Worm (Caenorhabditis elegans): ENCODE data around the gene set-19.

Gene set-19

DNA sequence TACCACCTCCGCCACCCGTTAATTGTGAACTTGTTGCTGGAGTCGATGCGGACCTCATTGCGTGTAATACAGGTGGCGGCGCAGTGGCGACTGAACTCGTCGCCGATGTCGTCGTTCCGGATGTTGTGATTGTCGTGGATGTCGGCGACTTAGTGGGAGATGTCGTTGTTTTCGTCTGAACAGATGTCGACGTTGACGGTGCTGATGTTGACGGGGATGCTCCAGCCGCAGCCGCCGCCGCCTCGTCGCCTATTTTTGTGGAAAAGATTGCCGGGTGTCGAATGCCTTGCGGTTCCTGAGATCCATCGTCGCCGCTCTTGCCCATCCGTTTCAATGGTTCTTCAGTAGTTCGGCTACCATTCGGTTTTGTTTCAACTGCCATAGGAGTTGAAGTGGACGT, 40.9 kb upstream of the set-19 start:
- TF ChIP-seq nhr-21 (tag; optimal IDR thresholded peaks at IDR 0.05) = no peak
- TF ChIP-seq crh-2 (tag; optimal IDR thresholded peaks at IDR 0.05) = no peak
- TF ChIP-seq sma-3 (GFP tag; optimal IDR thresholded peaks at IDR 0.05) = no peak

DNA sequence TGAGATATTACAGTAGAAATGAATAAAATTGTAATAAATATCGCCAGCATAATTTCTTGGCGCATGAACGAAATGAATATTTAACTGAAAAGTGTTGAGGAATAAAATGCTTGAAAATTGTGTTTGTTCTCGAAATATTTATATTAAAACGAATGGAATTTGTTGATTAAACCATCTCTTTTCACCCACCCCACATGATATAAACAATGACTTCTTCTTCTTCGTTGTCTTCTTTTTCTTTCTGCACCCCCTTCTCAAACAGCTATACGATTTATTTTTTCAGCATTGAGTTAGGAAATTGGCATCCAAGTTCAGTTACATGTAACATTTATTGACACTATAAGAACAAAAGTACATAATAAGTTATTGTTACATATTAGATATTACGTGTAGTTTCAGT, 40.1 kb upstream of the set-19 start, which contains the start of gene C41G11.1:
C41G11.1 (minus strand) TSS at position 101 of the 400 bp plus-strand sequence.
- TF ChIP-seq F13H6.1 (tag; optimal IDR thresholded peaks at IDR 0.05) = no peak
- peak; percentile 17 for TF ChIP-seq unc-55 (GFP tag; optimal IDR thresholded peaks at IDR 0.05)

DNA sequence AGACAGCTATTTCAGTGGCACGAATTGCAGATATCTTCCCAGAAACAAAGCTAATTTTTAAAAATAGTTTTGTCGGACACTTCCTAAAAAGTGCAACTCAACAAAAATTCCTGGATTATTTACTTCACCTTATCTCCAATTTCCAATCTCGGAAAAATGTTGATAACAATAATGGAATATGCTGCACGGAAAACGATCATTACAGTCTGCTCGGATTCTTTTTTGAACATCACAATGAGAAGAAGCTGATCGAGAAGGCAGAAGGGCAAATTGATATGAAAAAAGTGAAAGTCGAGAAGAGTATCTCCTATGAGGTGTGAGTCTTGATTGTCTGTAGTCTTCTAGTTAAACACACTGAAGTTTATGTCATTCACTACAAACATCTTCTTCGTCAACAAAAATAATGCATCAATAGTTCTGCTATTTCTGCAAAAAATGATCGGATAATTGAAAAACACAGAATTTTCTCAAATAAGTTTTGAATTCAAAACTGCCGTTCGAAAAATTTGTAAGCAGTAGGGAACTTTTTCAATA, 35.9 kb upstream of the set-19 start:
- TF ChIP-seq nhr-6 (tag; optimal IDR thresholded peaks at IDR 0.05) = no peak
- TF ChIP-seq fos-1 (tag; optimal IDR thresholded peaks at IDR 0.05) = peak; percentile 15

DNA sequence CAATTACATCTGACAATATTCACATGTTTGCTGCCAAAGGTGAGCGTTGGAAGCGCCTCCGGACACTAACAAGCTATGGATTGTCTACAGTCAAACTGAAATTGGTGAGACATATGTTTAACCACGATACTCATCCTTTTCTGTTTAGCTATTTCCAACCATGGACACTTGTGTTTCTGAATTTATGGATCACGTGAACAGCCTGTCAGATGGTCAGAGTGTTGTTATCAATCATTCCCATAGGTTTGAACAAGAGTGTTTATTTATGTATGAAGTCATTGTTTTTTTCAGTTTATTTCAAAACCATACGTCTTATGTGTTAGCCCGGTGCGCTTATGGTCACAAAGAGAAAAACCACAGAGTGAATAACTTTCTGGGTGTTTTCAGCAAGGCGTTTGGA, 35.3 kb upstream of the set-19 start:
- TF ChIP-seq sma-9 (GFP tag; optimal IDR thresholded peaks at IDR 0.05) (peak; percentile 31), sma-9 (tag; optimal IDR thresholded peaks at IDR 0.05) (no peak), nhr-23 (tag; optimal IDR thresholded peaks at IDR 0.05) (no peak)

DNA sequence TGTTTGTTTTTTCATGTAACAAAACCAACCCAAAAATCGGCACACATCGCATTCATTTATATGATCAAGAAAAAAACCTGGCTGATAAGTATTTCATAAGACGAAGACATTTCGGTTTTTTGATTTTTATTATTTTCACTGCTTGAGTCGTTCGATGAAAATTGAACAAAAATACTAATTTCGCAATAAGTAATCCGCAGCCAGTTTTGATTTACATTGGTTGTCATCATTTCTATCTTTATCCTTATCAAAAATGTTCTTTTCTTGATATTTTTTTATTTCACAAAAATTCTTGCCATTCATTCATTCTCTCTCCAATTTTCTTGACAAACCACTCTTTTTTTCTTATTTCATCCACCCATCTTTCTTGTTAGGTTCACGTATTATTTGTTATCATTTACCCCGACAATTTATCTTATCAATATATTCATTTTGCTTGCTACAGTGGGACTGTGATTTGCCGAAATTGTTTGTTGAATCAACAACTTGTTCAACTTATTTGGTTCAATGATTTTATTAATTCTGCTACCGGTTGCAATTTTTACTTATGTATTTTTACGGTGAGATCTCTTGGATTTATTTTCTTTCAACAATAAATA, 34.2 kb upstream of the set-19 start, which contains the start of gene cyp-43A1:
cyp-43A1 (plus strand) TSS at position 446 of the 599 bp plus-strand sequence.
- peak; percentile 7 for TF ChIP-seq sma-9 (GFP tag; optimal IDR thresholded peaks at IDR 0.05)
- TF ChIP-seq sma-9 (tag; optimal IDR thresholded peaks at IDR 0.05) = no peak
- TF ChIP-seq crh-2 (tag; optimal IDR thresholded peaks at IDR 0.05) = peak; percentile 38
- no peak for TF ChIP-seq egl-27 (tag; optimal IDR thresholded peaks at IDR 0.05)
- peak; percentile 23 for TF ChIP-seq skn-1 (tag; optimal IDR thresholded peaks at IDR 0.05)
- TF ChIP-seq F13H6.1 (tag; optimal IDR thresholded peaks at IDR 0.05) = no peak
- no peak for TF ChIP-seq nhr-77 (tag; optimal IDR thresholded peaks at IDR 0.05)
- TF ChIP-seq fos-1 (tag; optimal IDR thresholded peaks at IDR 0.05) = peak; percentile 38

DNA sequence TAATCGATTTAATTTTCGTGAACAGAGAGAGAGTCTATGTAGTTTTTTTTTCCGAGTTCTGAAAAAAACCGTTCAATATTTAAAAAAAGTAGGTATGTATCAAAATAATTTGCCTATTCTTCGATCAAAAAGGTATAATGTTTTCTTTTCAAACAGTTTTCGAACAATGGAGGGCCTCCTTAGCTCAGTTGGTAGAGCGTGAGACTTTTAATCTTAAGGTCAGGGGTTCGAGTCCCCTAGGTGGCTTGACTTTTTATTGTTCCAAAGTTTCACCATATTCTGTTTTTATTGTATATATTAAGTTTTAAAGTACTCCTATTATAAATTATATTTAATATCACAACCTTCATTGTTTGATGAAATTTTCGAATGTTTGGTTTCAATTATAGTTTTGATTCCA, 33.5 kb upstream of the set-19 start:
- TF ChIP-seq ama-1 (optimal IDR thresholded peaks at IDR 0.05) = no peak
- peak; percentile 4 for TF ChIP-seq sma-9 (GFP tag; optimal IDR thresholded peaks at IDR 0.05)
- TF ChIP-seq sma-9 (tag; optimal IDR thresholded peaks at IDR 0.05) = no peak
- no peak for TF ChIP-seq nhr-10 (tag; optimal IDR thresholded peaks at IDR 0.05)
- peak; percentile 12 for TF ChIP-seq Y55F3AM.14 (GFP tag; optimal IDR thresholded peaks at IDR 0.05)
- TF ChIP-seq elt-3 (tag; optimal IDR thresholded peaks at IDR 0.05) = no peak
- TF ChIP-seq ztf-1 (GFP tag; conservative IDR thresholded peaks at IDR 0.05) = no peak
- TF ChIP-seq sma-3 (GFP tag; optimal IDR thresholded peaks at IDR 0.05) = peak; percentile 18
- TF ChIP-seq lin-39 (tag; optimal IDR thresholded peaks at IDR 0.05) = no peak
- peak; percentile 17 for TF ChIP-seq crh-2 (tag; optimal IDR thresholded peaks at IDR 0.05)
- TF ChIP-seq dmd-4 (tag; optimal IDR thresholded peaks at IDR 0.05) = no peak
- no peak for TF ChIP-seq ZK546.5 (tag; optimal IDR thresholded peaks at IDR 0.05)
- no peak for TF ChIP-seq nhr-23 (tag; optimal IDR thresholded peaks at IDR 0.05)
- no peak for TF ChIP-seq nhr-237 (tag; optimal IDR thresholded peaks at IDR 0.05)
- no peak for TF ChIP-seq nhr-25 (tag; optimal IDR thresholded peaks at IDR 0.05)
- no peak for TF ChIP-seq nhr-77 (tag; optimal IDR thresholded peaks at IDR 0.05)
- TF ChIP-seq lsy-2 (tag; optimal IDR thresholded peaks at IDR 0.05) = no peak
- TF ChIP-seq gmeb-1 (tag; optimal IDR thresholded peaks at IDR 0.05) = no peak
- no peak for TF ChIP-seq ztf-4 (tag; optimal IDR thresholded peaks at IDR 0.05)
- no peak for TF ChIP-seq mab-5 (tag; optimal IDR thresholded peaks at IDR 0.05)
- no peak for TF ChIP-seq ztf-11 (tag; optimal IDR thresholded peaks at IDR 0.05)
- TF ChIP-seq unc-39 (tag; optimal IDR thresholded peaks at IDR 0.05) = no peak
- no peak for TF ChIP-seq sem-4 (tag; optimal IDR thresholded peaks at IDR 0.05)
- peak; percentile 19 for TF ChIP-seq nhr-21 (tag; optimal IDR thresholded peaks at IDR 0.05)
- no peak for TF ChIP-seq unc-62 (GFP tag; optimal IDR thresholded peaks at IDR 0.05)
- TF ChIP-seq egl-27 (tag; optimal IDR thresholded peaks at IDR 0.05) = no peak
- no peak for TF ChIP-seq unc-55 (GFP tag; optimal IDR thresholded peaks at IDR 0.05)
- TF ChIP-seq fos-1 (tag; optimal IDR thresholded peaks at IDR 0.05) = peak; percentile 54
- TF ChIP-seq nhr-11 (tag; optimal IDR thresholded peaks at IDR 0.05) = no peak
- TF ChIP-seq lin-13 (GFP tag; optimal IDR thresholded peaks at IDR 0.05) = peak; percentile 11
- TF ChIP-seq C34F6.9 (tag; optimal IDR thresholded peaks at IDR 0.05) = no peak
- TF ChIP-seq blmp-1 (tag; optimal IDR thresholded peaks at IDR 0.05; ENCODE audit: insufficient read depth) = no peak

All from whole organism, L2 larva.